Fruit fly (Drosophila melanogaster) whole organism, embryonic: ENCODE results near the gene CG17270.

Experiments used
- Aef1 ChIP-seq: fragments of 200-800 bp; sonication (Bioruptor generic); IDR thresholded peaks from 3 replicates; pipeline ENCODE4 v1.3.6; 2022; ENCODE audit warnings: missing biosample characterization, missing genetic modification characterization
- Atf-2 ChIP-seq: fragments of 200-800 bp; sonication (Bioruptor generic); optimal IDR thresholded peaks from 2 replicates; lab custom pipeline; 2016; ENCODE audit warnings: missing biosample characterization, missing genetic modification characterization
- B-H1 ChIP-seq: fragments of 200-800 bp; sonication (Bioruptor generic); IDR thresholded peaks from 3 replicates; pipeline ENCODE4 v1.3.6; 2022; ENCODE audit warnings: missing biosample characterization, missing genetic modification characterization
- Bdp1 ChIP-seq: fragments of 200-800 bp; sonication (Bioruptor generic); optimal IDR thresholded peaks from 3 replicates; lab custom pipeline; 2016; ENCODE audit warnings: missing biosample characterization, missing genetic modification characterization
- C15 ChIP-seq: fragments of 200-800 bp; sonication (Bioruptor generic); IDR thresholded peaks from 3 replicates; pipeline ENCODE4 v1.3.6; 2022; ENCODE audit warnings: missing biosample characterization, missing genetic modification characterization
- CG10209 ChIP-seq: fragments of 200-800 bp; sonication (Bioruptor generic); optimal IDR thresholded peaks from 3 replicates; lab custom pipeline; 2017; ENCODE audit warnings: missing biosample characterization, mild to moderate bottlenecking, missing genetic modification characterization, missing genetic modification reagents
- CG11247 ChIP-seq: fragments of 200-800 bp; sonication (Bioruptor generic); IDR thresholded peaks from 2 replicates; pipeline ENCODE4 v1.3.6; 2022; ENCODE audit warnings: missing biosample characterization, missing genetic modification characterization
- CG11723 ChIP-seq: fragments of 200-800 bp; sonication (Bioruptor generic); optimal IDR thresholded peaks from 2 replicates; lab custom pipeline; 2017; ENCODE audit warnings: missing biosample characterization, mild to moderate bottlenecking, missing genetic modification characterization
- CG1233 ChIP-seq: fragments of 200-800 bp; sonication (Bioruptor generic); optimal IDR thresholded peaks from 4 replicates; lab custom pipeline; 2018; ENCODE audit warnings: missing biosample characterization, mild to moderate bottlenecking, missing genetic modification characterization
- CG12744 ChIP-seq: fragments of 200-800 bp; sonication (Bioruptor generic); optimal IDR thresholded peaks from 2 replicates; lab custom pipeline; 2016; ENCODE audit warnings: missing biosample characterization, missing genetic modification characterization
- CG1602 ChIP-seq: fragments of 200-800 bp; sonication (Bioruptor generic); optimal IDR thresholded peaks from 3 replicates; lab custom pipeline; 2016; ENCODE audit warnings: missing biosample characterization, missing genetic modification characterization
- CG1603 ChIP-seq: fragments of 200-800 bp; sonication (Bioruptor generic); optimal IDR thresholded peaks from 2 replicates; lab custom pipeline; 2019; ENCODE audit warnings: missing biosample characterization, mild to moderate bottlenecking, missing genetic modification characterization, moderate library complexity
- CG1647 ChIP-seq: fragments of 200-800 bp; sonication (Bioruptor generic); optimal IDR thresholded peaks from 3 replicates; lab custom pipeline; 2016; ENCODE audit warnings: missing biosample characterization, missing genetic modification characterization
- CG16815 ChIP-seq: fragments of 200-800 bp; sonication (Bioruptor generic); optimal IDR thresholded peaks from 3 replicates; lab custom pipeline; 2017; ENCODE audit warnings: missing biosample characterization, mild to moderate bottlenecking, missing genetic modification characterization
- CG2129 ChIP-seq: fragments of 200-800 bp; sonication (Bioruptor generic); IDR thresholded peaks from 2 replicates; pipeline ENCODE4 v1.3.6; 2022; ENCODE audit warnings: missing biosample characterization, missing genetic modification characterization; ENCODE audit not compliant: partially characterized antibody
- CG31224 ChIP-seq: fragments of 200-800 bp; sonication (Bioruptor generic); IDR thresholded peaks from 2 replicates; pipeline ENCODE4 v1.3.6; 2022; ENCODE audit warnings: missing biosample characterization, missing genetic modification characterization
- CG32532 ChIP-seq: fragments of 200-800 bp; sonication (Bioruptor generic); IDR thresholded peaks from 2 replicates; pipeline ENCODE4 v1.3.6; 2022; ENCODE audit warnings: missing biosample characterization, missing genetic modification characterization
- CG33557 ChIP-seq: fragments of 200-800 bp; sonication (Bioruptor generic); optimal IDR thresholded peaks from 2 replicates; lab custom pipeline; 2019; ENCODE audit warnings: missing biosample characterization, mild to moderate bottlenecking, missing genetic modification characterization, moderate library complexity
- CG6689 ChIP-seq: fragments of 200-800 bp; sonication (Bioruptor generic); IDR thresholded peaks from 2 replicates; pipeline ENCODE4 v1.3.6; 2022; ENCODE audit warnings: missing biosample characterization, missing genetic modification characterization
- CG7357 ChIP-seq: fragments of 200-800 bp; sonication (Bioruptor generic); IDR thresholded peaks from 3 replicates; pipeline ENCODE4 v1.3.6; 2022; ENCODE audit warnings: missing biosample characterization, missing genetic modification characterization
- Ets65A ChIP-seq: fragments of 200-800 bp; sonication (Bioruptor generic); peaks from one replicate; lab custom pipeline; 2016; ENCODE audit warnings: missing biosample characterization, missing genetic modification characterization
- HLH4C ChIP-seq: fragments of 200-800 bp; sonication (Bioruptor generic); IDR thresholded peaks from 3 replicates; pipeline ENCODE4 v1.3.6; 2022; ENCODE audit warnings: missing biosample characterization, missing genetic modification characterization; ENCODE audit not compliant: partially characterized antibody
- Hand ChIP-seq: fragments of 200-800 bp; sonication (Bioruptor generic); optimal IDR thresholded peaks from 2 replicates; lab custom pipeline; 2017; ENCODE audit warnings: mild to moderate bottlenecking, missing biosample characterization, missing genetic modification reagents, missing genetic modification characterization
- Hey ChIP-seq: fragments of 200-800 bp; sonication (Bioruptor generic); optimal IDR thresholded peaks from 3 replicates; lab custom pipeline; 2018; ENCODE audit warnings: missing biosample characterization, mild to moderate bottlenecking, missing genetic modification characterization
- Mes4 ChIP-seq: fragments of 200-800 bp; sonication (Bioruptor generic); optimal IDR thresholded peaks from 2 replicates; lab custom pipeline; 2016; ENCODE audit warnings: missing biosample characterization, missing genetic modification characterization
- NC2α ChIP-seq: fragments of 200-800 bp; sonication (Bioruptor generic); optimal IDR thresholded peaks from 2 replicates; lab custom pipeline; 2016; ENCODE audit warnings: missing biosample characterization, missing genetic modification characterization
- NFAT ChIP-seq: fragments of 200-800 bp; sonication (Bioruptor generic); IDR thresholded peaks from 2 replicates; pipeline ENCODE4 v1.3.6; 2022; ENCODE audit warnings: missing biosample characterization, missing genetic modification characterization
- ac ChIP-seq: fragments of 200-800 bp; sonication (Bioruptor generic); optimal IDR thresholded peaks from 3 replicates; lab custom pipeline; 2017; ENCODE audit warnings: missing biosample characterization, mild to moderate bottlenecking, missing genetic modification characterization
- aop ChIP-seq: fragments of 200-800 bp; sonication (Bioruptor generic); IDR thresholded peaks from 2 replicates; pipeline ENCODE4 v1.3.6; 2022; ENCODE audit warnings: missing biosample characterization, missing genetic modification characterization
- ara ChIP-seq: fragments of 200-800 bp; sonication (Bioruptor generic); IDR thresholded peaks from 2 replicates; pipeline ENCODE4 v1.3.6; 2022; ENCODE audit warnings: missing biosample characterization, missing genetic modification characterization
- chn ChIP-seq: fragments of 200-800 bp; sonication (Bioruptor generic); optimal IDR thresholded peaks from 2 replicates; lab custom pipeline; 2016; ENCODE audit warnings: missing biosample characterization, missing genetic modification characterization
- crol ChIP-seq: fragments of 200-800 bp; sonication (Bioruptor generic); IDR thresholded peaks from 2 replicates; pipeline ENCODE4 v1.3.6; 2022; ENCODE audit warnings: missing biosample characterization, missing genetic modification characterization
- crp ChIP-seq, 2 experiments: fragments of 200-800 bp; sonication (Bioruptor generic); optimal IDR thresholded peaks; 2 replicates in 1 of 2; 3 replicates in 1 of 2; lab custom pipeline; 2017; ENCODE audit warnings: missing biosample characterization in 2 of 2, missing genetic modification characterization in 2 of 2, mild to moderate bottlenecking in 1 of 2, moderate library complexity in 1 of 2
- cwo ChIP-seq: fragments of 200-800 bp; sonication (Bioruptor generic); optimal IDR thresholded peaks from 3 replicates; lab custom pipeline; 2017; ENCODE audit warnings: missing biosample characterization, missing genetic modification characterization, mild to moderate bottlenecking, moderate library complexity, missing genetic modification reagents
- da ChIP-seq: fragments of 200-800 bp; sonication (Bioruptor generic); optimal IDR thresholded peaks from 2 replicates; lab custom pipeline; 2016; ENCODE audit warnings: missing biosample characterization, missing genetic modification characterization
- en ChIP-seq: fragments of 200-800 bp; sonication (Bioruptor generic); optimal IDR thresholded peaks from 2 replicates; lab custom pipeline; 2016; ENCODE audit warnings: missing biosample characterization, missing genetic modification characterization
- eve ChIP-seq, 2 experiments: fragments of >200 bp; optimal IDR thresholded peaks; 2 replicates each; lab custom pipeline; 2017; ENCODE audit warnings: missing biosample characterization in 2 of 2, missing genetic modification characterization in 2 of 2
- ewg ChIP-seq: fragments of 200-800 bp; sonication (Bioruptor generic); optimal IDR thresholded peaks from 3 replicates; lab custom pipeline; 2017; ENCODE audit warnings: mild to moderate bottlenecking, missing biosample characterization, missing genetic modification reagents, missing genetic modification characterization
- fd64A ChIP-seq: fragments of 200-800 bp; sonication (Bioruptor generic); optimal IDR thresholded peaks from 3 replicates; lab custom pipeline; 2018; ENCODE audit warnings: missing biosample characterization, mild to moderate bottlenecking, missing genetic modification characterization
- gcm2 ChIP-seq: fragments of 200-800 bp; sonication (Bioruptor generic); optimal IDR thresholded peaks from 2 replicates; lab custom pipeline; 2016; ENCODE audit warnings: missing biosample characterization, missing genetic modification characterization
- hth ChIP-seq: fragments of >200 bp; optimal IDR thresholded peaks from 2 replicates; lab custom pipeline; 2017; ENCODE audit warnings: inconsistent platforms
- lilli ChIP-seq: fragments of 200-800 bp; sonication (Bioruptor generic); optimal IDR thresholded peaks from 3 replicates; lab custom pipeline; 2016; ENCODE audit warnings: missing biosample characterization, missing genetic modification characterization
- luna ChIP-seq: fragments of 200-800 bp; sonication (Bioruptor generic); optimal IDR thresholded peaks from 2 replicates; lab custom pipeline; 2016; ENCODE audit warnings: missing biosample characterization, missing genetic modification characterization
- nerfin-2 ChIP-seq: fragments of 200-800 bp; sonication (Bioruptor generic); IDR thresholded peaks from 2 replicates; pipeline ENCODE4 v1.3.6; 2022; ENCODE audit warnings: missing biosample characterization, missing genetic modification characterization; ENCODE audit not compliant: partially characterized antibody
- onecut ChIP-seq: fragments of 200-800 bp; sonication (Bioruptor generic); IDR thresholded peaks from 2 replicates; pipeline ENCODE4 v1.3.6; 2022; ENCODE audit warnings: missing biosample characterization, missing genetic modification characterization
- prd ChIP-seq, 3 experiments: fragments of >200 bp in 2 of 3; fragments of 200-800 bp in 1 of 3; sonication (Bioruptor generic) in 1 of 3; optimal IDR thresholded peaks in 2 of 3; IDR thresholded peaks in 1 of 3; 2 replicates in 2 of 3; 3 replicates in 1 of 3; pipeline versions ENCODE4 v1.3.6 to Lab custom; 2017 to 2022; ENCODE audit warnings: missing biosample characterization in 1 of 3, missing genetic modification characterization in 1 of 3
- ro ChIP-seq: fragments of 200-800 bp; sonication (Bioruptor generic); IDR thresholded peaks from 2 replicates; pipeline ENCODE4 v1.3.6; 2022; ENCODE audit warnings: missing biosample characterization, missing genetic modification characterization
- slou ChIP-seq: fragments of 200-800 bp; sonication (Bioruptor generic); optimal IDR thresholded peaks from 3 replicates; lab custom pipeline; 2016; ENCODE audit warnings: missing biosample characterization, missing genetic modification characterization
- stwl ChIP-seq: fragments of 200-800 bp; sonication (Bioruptor generic); optimal IDR thresholded peaks from 3 replicates; lab custom pipeline; 2018; ENCODE audit warnings: missing biosample characterization, mild to moderate bottlenecking, missing genetic modification characterization, moderate library complexity
- unc-4 ChIP-seq: fragments of 200-800 bp; sonication (Bioruptor generic); IDR thresholded peaks from 2 replicates; pipeline ENCODE4 v1.3.6; 2022; ENCODE audit warnings: missing biosample characterization, missing genetic modification characterization; ENCODE audit not compliant: partially characterized antibody
- wor ChIP-seq: fragments of 200-800 bp; sonication (Bioruptor generic); IDR thresholded peaks from 2 replicates; pipeline ENCODE4 v1.3.6; 2022; ENCODE audit warnings: missing biosample characterization, missing genetic modification characterization
- yki ChIP-seq: fragments of >200 bp; optimal IDR thresholded peaks from 3 replicates; lab custom pipeline; 2018

CG17270 gene

dm6 chr3R:20834770-20835183 is 16.0 kb upstream of the CG17270 start (continued):
- TF ChIP-seq crol: no peak
- no peak for TF ChIP-seq CG1602 (GFP tag; lab: Kevin White, UChicago)
- TF ChIP-seq C15 (GFP tag; lab: Robert Waterston, UW): no peak
- TF ChIP-seq CG6689 (GFP tag; lab: Robert Waterston, UW): no peak
- no peak for TF ChIP-seq hth (lab: Kevin White, UChicago)
- no peak for TF ChIP-seq prd (optimal IDR thresholded peaks at IDR 0.05; lab: Kevin White, UChicago)
- TF ChIP-seq prd (GFP tag; IDR thresholded peaks at IDR 0.05; lab: Robert Waterston, UW): no peak
- TF ChIP-seq CG1603 (tag; lab: Kevin White, UChicago): peak; percentile 66
- no peak for TF ChIP-seq Ets65A (GFP tag; lab: Kevin White, UChicago)
- TF ChIP-seq Mes4 (GFP tag; lab: Kevin White, UChicago): no peak
- peak; percentile 39 for TF ChIP-seq CG11723
- TF ChIP-seq ac (GFP tag; lab: Kevin White, UChicago): no peak
- TF ChIP-seq ara (GFP tag; lab: Robert Waterston, UW): peak; percentile 17; the same call in 1 of the 2 replicates
- TF ChIP-seq slou (GFP tag; lab: Kevin White, UChicago): peak; percentile 0
- TF ChIP-seq aop (GFP tag; lab: Robert Waterston, UW): no peak
- TF ChIP-seq B-H1: no peak; the same call in 2 of the 3 replicates
- TF ChIP-seq onecut: no peak
- TF ChIP-seq luna: no peak
- TF ChIP-seq HLH4C: no peak
- TF ChIP-seq CG11247: no peak
- TF ChIP-seq cwo: peak; percentile 4
- TF ChIP-seq ro (GFP tag; lab: Robert Waterston, UW): no peak
- peak; percentile 29 for TF ChIP-seq fd64A
- TF ChIP-seq crp (GFP tag; optimal IDR thresholded peaks at IDR 0.05; lab: Kevin White, UChicago): no peak
- no peak for TF ChIP-seq CG32532 (GFP tag; lab: Robert Waterston, UW)
- no peak for TF ChIP-seq yki
- TF ChIP-seq unc-4 (GFP tag; lab: Robert Waterston, UW): no peak
- TF ChIP-seq Hand: no peak
- TF ChIP-seq en (GFP tag; lab: Kevin White, UChicago): no peak
- no peak for TF ChIP-seq CG2129
- TF ChIP-seq CG1233 (GFP tag; lab: Kevin White, UChicago): peak; percentile 63
- peak in 1 of 2 experiments; percentile 4 for TF ChIP-seq eve (GFP tag; optimal IDR thresholded peaks at IDR 0.05; lab: Kevin White, UChicago)
- TF ChIP-seq wor (GFP tag; lab: Robert Waterston, UW): no peak
- TF ChIP-seq NFAT (GFP tag; lab: Robert Waterston, UW): no peak
- no peak for TF ChIP-seq NC2α (GFP tag; lab: Kevin White, UChicago)
- TF ChIP-seq CG33557: no peak
- no peak for TF ChIP-seq Aef1 (GFP tag; lab: Robert Waterston, UW)
- no peak for TF ChIP-seq stwl (tag; lab: Kevin White, UChicago)
- TF ChIP-seq CG7357 (GFP tag; lab: Robert Waterston, UW): 0 out of 3 replicates have a peak, but pooled peaks have one; percentile 28
- TF ChIP-seq CG1647: no peak
- TF ChIP-seq CG10209 (GFP tag; lab: Kevin White, UChicago): peak; percentile 56
- no peak for TF ChIP-seq Atf-2 (GFP tag; lab: Kevin White, UChicago)
- no peak for TF ChIP-seq da
- TF ChIP-seq gcm2 (GFP tag; lab: Kevin White, UChicago): peak; percentile 25
- TF ChIP-seq chn: no peak
- TF ChIP-seq CG12744: peak; percentile 1
- TF ChIP-seq lilli (GFP tag; lab: Kevin White, UChicago): no peak
- peak; percentile 32 for TF ChIP-seq Bdp1
- no peak for TF ChIP-seq CG31224 (GFP tag; lab: Robert Waterston, UW)
- TF ChIP-seq ewg (GFP tag; lab: Kevin White, UChicago): peak; percentile 24
- no peak for TF ChIP-seq nerfin-2 (GFP tag; lab: Robert Waterston, UW)
- peak; percentile 9 for TF ChIP-seq Hey
- TF ChIP-seq CG16815: no peak
